Fruit fly (Drosophila melanogaster): ENCODE results near the gene hoe2.

The hoe2 gene

dm6 chr2L:4891914-4892469 is 44.3 kb downstream of the hoe2 start, which contains the start of gene CG3036 (continued):
- no peak for TF ChIP-seq CG1024 (GFP tag; IDR thresholded peaks at IDR 0.05)
- TF ChIP-seq CG10366 (GFP tag; IDR thresholded peaks at IDR 0.05) = no peak
- TF ChIP-seq CG4404 (GFP tag; IDR thresholded peaks at IDR 0.05) = no peak
- TF ChIP-seq fd64A (GFP tag; optimal IDR thresholded peaks at IDR 0.05) = peak; percentile 57
- no peak for TF ChIP-seq CG12219 (GFP tag; optimal IDR thresholded peaks at IDR 0.05)
- TF ChIP-seq Max (GFP tag; optimal IDR thresholded peaks at IDR 0.05) = peak; percentile 23
- TF ChIP-seq grau (tag; optimal IDR thresholded peaks at IDR 0.05) = peak; percentile 42
- TF ChIP-seq Sry-δ (GFP tag; optimal IDR thresholded peaks at IDR 0.05) = no peak
- no peak for TF ChIP-seq CG11456 (GFP tag; IDR thresholded peaks at IDR 0.05)
- no peak for TF ChIP-seq CG30020 (tag; optimal IDR thresholded peaks at IDR 0.05)
- TF ChIP-seq CG5180 (GFP tag; optimal IDR thresholded peaks at IDR 0.05) = peak; percentile 90
- TF ChIP-seq D19B (GFP tag; optimal IDR thresholded peaks at IDR 0.05) = no peak
- peak; percentile 74; the same call in 1 of the 2 replicates for TF ChIP-seq Bgb (GFP tag; IDR thresholded peaks at IDR 0.05; ENCODE audit: partially characterized antibody)
- TF ChIP-seq CG10321 (GFP tag; IDR thresholded peaks at IDR 0.05) = no peak
- peak; percentile 28 for TF ChIP-seq CG12236 (GFP tag; optimal IDR thresholded peaks at IDR 0.05)
- TF ChIP-seq CG11247 (GFP tag; IDR thresholded peaks at IDR 0.05) = no peak
- peak; percentile 49 for TF ChIP-seq ERR (GFP tag; optimal IDR thresholded peaks at IDR 0.05)
- TF ChIP-seq pita (GFP tag; optimal IDR thresholded peaks at IDR 0.05) = no peak
- TF ChIP-seq CG13894 (tag; optimal IDR thresholded peaks at IDR 0.05) = peak; percentile 66
- no peak for TF ChIP-seq Ptx1 (GFP tag; IDR thresholded peaks at IDR 0.05)
- TF ChIP-seq emc (GFP tag; optimal IDR thresholded peaks at IDR 0.05) = no peak
- 0 out of 3 replicates have a peak, but pooled peaks have one; percentile 9 for TF ChIP-seq CG11695 (GFP tag; IDR thresholded peaks at IDR 0.05)
- 0 out of 2 replicates have a peak, but pooled peaks have one; percentile 16 for TF ChIP-seq ara (GFP tag; IDR thresholded peaks at IDR 0.05)
- no peak for TF ChIP-seq kay (GFP tag; optimal IDR thresholded peaks at IDR 0.05)
- peak; percentile 57 for TF ChIP-seq MTF-1 (GFP tag; optimal IDR thresholded peaks at IDR 0.05; ENCODE audit: borderline replicate concordance)
- peak; percentile 69 for TF ChIP-seq tna (GFP tag; IDR thresholded peaks at IDR 0.05; ENCODE audit: partially characterized antibody)
- no peak for TF ChIP-seq CkIIα-i1 (GFP tag; IDR thresholded peaks at IDR 0.05)
- no peak for TF ChIP-seq vfl (GFP tag; optimal IDR thresholded peaks at IDR 0.05)
- no peak for TF ChIP-seq CG16863 (GFP tag; optimal IDR thresholded peaks at IDR 0.05)
- peak; percentile 12 for TF ChIP-seq org-1 (GFP tag; optimal IDR thresholded peaks at IDR 0.05)
- no peak for TF ChIP-seq CG30431 (GFP tag; optimal IDR thresholded peaks at IDR 0.05)
- TF ChIP-seq CG13424 (tag; optimal IDR thresholded peaks at IDR 0.05) = no peak

- TF ChIP-seq Awh (GFP tag; IDR thresholded peaks at IDR 0.05) (no peak), twi (tag; optimal IDR thresholded peaks at IDR 0.05) (peak; percentile 90), zen (tag; optimal IDR thresholded peaks at IDR 0.05) (peak; percentile 52), Ets65A (GFP tag) (peak; percentile 13), tll (GFP tag; optimal IDR thresholded peaks at IDR 0.05) (peak in 1 of 2 experiments; percentile 42)
Observed at dm6 chr2L:4889451-4890045, 46.7 kb downstream of the hoe2 start, which contains the start of gene CG15625. Gene CG15625 (plus strand): TSS chr2L:4889995.

- no peak for TF ChIP-seq amos (GFP tag; IDR thresholded peaks at IDR 0.05; ENCODE audit: partially characterized antibody)
- no peak for TF ChIP-seq Deaf1 (tag; optimal IDR thresholded peaks at IDR 0.05)
- TF ChIP-seq CG11398 (GFP tag; optimal IDR thresholded peaks at IDR 0.05) = no peak
- peak; percentile 52 for TF ChIP-seq grau (tag; optimal IDR thresholded peaks at IDR 0.05)
- no peak for TF ChIP-seq ERR (GFP tag; optimal IDR thresholded peaks at IDR 0.05)
- TF ChIP-seq tgo (GFP tag; IDR thresholded peaks at IDR 0.05) = no peak
- TF ChIP-seq CG4424 (GFP tag; optimal IDR thresholded peaks at IDR 0.05) = no peak
- TF ChIP-seq bigmax (GFP tag; optimal IDR thresholded peaks at IDR 0.05) = no peak
- no peak for TF ChIP-seq CG34224 (GFP tag; IDR thresholded peaks at IDR 0.05; ENCODE audit: partially characterized antibody)
- TF ChIP-seq CG18262 (tag; optimal IDR thresholded peaks at IDR 0.05) = no peak
- no peak for TF ChIP-seq Side (GFP tag; optimal IDR thresholded peaks at IDR 0.05)
- TF ChIP-seq Hr78 (GFP tag; optimal IDR thresholded peaks at IDR 0.05) = no peak
- TF ChIP-seq CG18476 (GFP tag; optimal IDR thresholded peaks at IDR 0.05) = no peak
- no peak for TF ChIP-seq CG31224 (GFP tag; IDR thresholded peaks at IDR 0.05)
Observed at dm6 chr2L:4888541-4888940, 47.7 kb downstream of the hoe2 start.

Measured in whole organism, embryonic.